Worm (Caenorhabditis elegans) whole organism, young adult: ENCODE measurements around the gene srz-91.
"Not testable (repeated sequence)": the region's sequence is repeated elsewhere in the genome, so short reads cannot be mapped to it uniquely, and the experiment has no call there.

Experiments used
- Y56A3A.18 ChIP-seq: fragments of 200-800 bp; sonication (Bioruptor generic); IDR thresholded peaks from 2 replicates; pipeline ENCODE4 v1.3.6; 2022; ENCODE audit warnings: missing genetic modification reagents, missing genetic modification characterization, missing compliant biosample characterization
- Y67H2A.10 ChIP-seq: fragments of 200-800 bp; sonication (Bioruptor generic); conservative IDR thresholded peaks from 2 replicates; pipeline ENCODE4 v1.3.6; 2022; ENCODE audit warnings: missing genetic modification reagents, missing genetic modification characterization, missing compliant biosample characterization
- ama-1 ChIP-seq, 3 experiments: fragments of 150-350 bp in 1 of 3; sonication (generic microtip) in 2 of 3; optimal IDR thresholded peaks; 2 replicates each; lab custom pipeline; 2014 to 2018; ENCODE audit warnings: missing biosample characterization in 2 of 3, missing genetic modification characterization in 2 of 3, missing genetic modification reagents in 2 of 3
- aptf-2 ChIP-seq: fragments of 200-800 bp; sonication (Bioruptor generic); conservative IDR thresholded peaks from 2 replicates; pipeline ENCODE4 v1.3.6; 2022; ENCODE audit warnings: missing genetic modification reagents, missing genetic modification characterization, missing compliant biosample characterization
- atf-7 ChIP-seq: sonication (generic microtip); optimal IDR thresholded peaks from 2 replicates; lab custom pipeline; 2017; ENCODE audit warnings: mild to moderate bottlenecking, missing genetic modification characterization, missing compliant biosample characterization
- chd-7 ChIP-seq: sonication (generic microtip); optimal IDR thresholded peaks from 2 replicates; lab custom pipeline; 2016; ENCODE audit warnings: mild to moderate bottlenecking, missing genetic modification characterization, moderate library complexity, missing compliant biosample characterization
- hmg-20 ChIP-seq: fragments of 200-800 bp; sonication (Bioruptor generic); IDR thresholded peaks from 2 replicates; pipeline ENCODE4 v1.3.6; 2022; ENCODE audit warnings: missing genetic modification reagents, missing genetic modification characterization, missing compliant biosample characterization
- lin-54 ChIP-seq: fragments of 200-800 bp; sonication (Bioruptor generic); optimal IDR thresholded peaks from 2 replicates; lab custom pipeline; 2018; ENCODE audit warnings: mild to moderate bottlenecking, missing genetic modification characterization, missing compliant biosample characterization
- nfyb-1 ChIP-seq: fragments of 200-800 bp; sonication (Bioruptor generic); IDR thresholded peaks from 2 replicates; pipeline ENCODE4 v1.3.6; 2022; ENCODE audit warnings: missing genetic modification reagents, missing genetic modification characterization, missing compliant biosample characterization
- unc-62 ChIP-seq: fragments of 150-350 bp; optimal IDR thresholded peaks from 2 replicates; lab custom pipeline; 2014; ENCODE audit warnings: missing biosample characterization, missing genetic modification reagents, missing genetic modification characterization

- TF ChIP-seq lin-54 (GFP tag; lab: Kevin White, UChicago); nfyb-1 (GFP tag; lab: Robert Waterston, UW); Y67H2A.10 (GFP tag; lab: Robert Waterston, UW); Y56A3A.18 (GFP tag; lab: Robert Waterston, UW); aptf-2 (GFP tag; lab: Robert Waterston, UW); chd-7 (tag; lab: Kevin White, UChicago); atf-7 (tag; lab: Kevin White, UChicago); hmg-20 (GFP tag; lab: Robert Waterston, UW); unc-62; ama-1 (optimal IDR thresholded peaks at IDR 0.05; lab: Kevin White, UChicago); ama-1 (GFP tag; optimal IDR thresholded peaks at IDR 0.05; lab: Kevin White, UChicago): not testable (repeated sequence)
Observed at ce11 chrV:17618826-17619225, 10.9 kb downstream of the srz-91 start.
